Fruit fly (Drosophila melanogaster): ENCODE measurements around the gene ras.

Gene ras

DNA sequence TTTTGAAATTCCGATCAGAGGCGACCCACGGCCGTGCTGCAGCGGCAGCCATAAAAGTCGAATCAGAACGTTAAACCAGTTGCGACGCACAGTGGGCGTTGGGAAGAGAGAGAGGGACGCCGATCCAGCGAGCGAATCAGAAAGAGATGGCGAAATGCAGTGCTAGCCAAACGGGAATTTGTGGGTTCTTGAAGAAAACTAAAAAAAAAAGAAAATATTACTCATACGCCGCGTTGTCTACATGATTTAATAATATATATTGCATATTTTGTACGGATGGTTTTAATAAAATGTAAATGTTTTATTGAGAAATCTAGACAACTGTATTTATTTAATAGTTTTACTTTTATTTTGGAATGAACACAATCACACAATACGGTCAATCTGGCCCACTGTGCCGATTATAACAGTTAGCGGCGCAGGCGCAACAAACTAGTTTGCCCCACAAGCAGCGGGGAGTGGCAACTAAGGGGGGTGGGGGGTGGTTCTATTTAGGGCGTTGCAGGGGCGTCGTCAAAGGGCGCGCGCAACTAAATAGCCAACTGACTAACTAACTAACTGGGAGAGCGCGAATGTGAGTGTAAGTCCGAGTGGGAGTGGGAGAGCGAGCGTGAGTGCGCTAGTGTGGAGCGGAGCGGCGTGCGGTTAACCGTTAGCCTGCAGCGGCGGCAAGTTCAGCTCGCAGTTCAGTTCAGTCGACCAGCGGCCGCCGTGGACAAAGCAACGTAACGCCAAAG lies 27.7 kb downstream of the ras start, which contains the start of gene CG15211 (continued):
- TF ChIP-seq Hmr (GFP tag; optimal IDR thresholded peaks at IDR 0.05) (peak; percentile 61), Bdp1 (GFP tag; optimal IDR thresholded peaks at IDR 0.05) (no peak), Tbp (GFP tag; optimal IDR thresholded peaks at IDR 0.05) (no peak), Dip3 (GFP tag; optimal IDR thresholded peaks at IDR 0.05) (no peak), ase (GFP tag; IDR thresholded peaks at IDR 0.05) (peak; percentile 55; the same call in 1 of the 3 replicates), CG15696 (tag; optimal IDR thresholded peaks at IDR 0.05) (peak; percentile 22), CG33557 (GFP tag; optimal IDR thresholded peaks at IDR 0.05) (peak; percentile 49), Ptx1 (GFP tag; IDR thresholded peaks at IDR 0.05) (peak; percentile 74), usp (GFP tag; optimal IDR thresholded peaks at IDR 0.05) (no peak), NFAT (GFP tag; IDR thresholded peaks at IDR 0.05) (0 out of 2 replicates have a peak, but pooled peaks have one; percentile 2), corto (GFP tag; optimal IDR thresholded peaks at IDR 0.05) (no peak), CG2199 (GFP tag; IDR thresholded peaks at IDR 0.05) (0 out of 3 replicates have a peak, but pooled peaks have one; percentile 32), onecut (GFP tag; IDR thresholded peaks at IDR 0.05) (peak; percentile 46; the same call in 1 of the 2 replicates), CG4424 (GFP tag; optimal IDR thresholded peaks at IDR 0.05) (peak; percentile 70), org-1 (GFP tag; optimal IDR thresholded peaks at IDR 0.05) (peak; percentile 56), Hr78 (GFP tag; optimal IDR thresholded peaks at IDR 0.05) (peak in 1 of 2 experiments; percentile 79), CG18764 (GFP tag; optimal IDR thresholded peaks at IDR 0.05) (peak; percentile 39), CHES-1-like (GFP tag; optimal IDR thresholded peaks at IDR 0.05) (no peak), CG3407 (GFP tag; optimal IDR thresholded peaks at IDR 0.05) (peak; percentile 64), mirr (GFP tag; optimal IDR thresholded peaks at IDR 0.05) (peak; percentile 19), CG16863 (GFP tag; optimal IDR thresholded peaks at IDR 0.05) (peak; percentile 24), wek (GFP tag; optimal IDR thresholded peaks at IDR 0.05) (no peak), cad (GFP tag; optimal IDR thresholded peaks at IDR 0.05) (peak; percentile 71), Atf6 (GFP tag; IDR thresholded peaks at IDR 0.05) (peak; percentile 47; the same call in 1 of the 2 replicates), CrebB (tag; optimal IDR thresholded peaks at IDR 0.05) (no peak), CG8924 (tag; optimal IDR thresholded peaks at IDR 0.05) (peak; percentile 81), CG1233 (GFP tag; optimal IDR thresholded peaks at IDR 0.05) (peak; percentile 71), Ets97D (GFP tag; optimal IDR thresholded peaks at IDR 0.05) (no peak), HLH3B (GFP tag; IDR thresholded peaks at IDR 0.05) (peak; percentile 68; the same call in 1 of the 2 replicates), CG7963 (GFP tag; IDR thresholded peaks at IDR 0.05; ENCODE audit: partially characterized antibody) (no peak), CG2116 (GFP tag; optimal IDR thresholded peaks at IDR 0.05) (peak; percentile 38), CoRest (tag; optimal IDR thresholded peaks at IDR 0.05) (peak; percentile 84), CG9876 (GFP tag; optimal IDR thresholded peaks at IDR 0.05) (no peak), HmgD (GFP tag; optimal IDR thresholded peaks at IDR 0.05) (no peak), bbx (GFP tag; IDR thresholded peaks at IDR 0.05; ENCODE audit: partially characterized antibody) (peak; percentile 45; the same call in 1 of the 2 replicates), schlank (tag; optimal IDR thresholded peaks at IDR 0.05) (no peak), kah (GFP tag; optimal IDR thresholded peaks at IDR 0.05) (no peak), fd102C (GFP tag; optimal IDR thresholded peaks at IDR 0.05) (no peak), sqz (GFP tag; optimal IDR thresholded peaks at IDR 0.05) (peak; percentile 84), Stat92E (GFP tag; optimal IDR thresholded peaks at IDR 0.05) (no peak), CTCF (GFP tag; optimal IDR thresholded peaks at IDR 0.05) (peak; percentile 0), CG5245 (GFP tag; optimal IDR thresholded peaks at IDR 0.05) (peak; percentile 30), Asciz (GFP tag; optimal IDR thresholded peaks at IDR 0.05) (peak; percentile 63), CG2889 (GFP tag; IDR thresholded peaks at IDR 0.05) (no peak), Elba2 (GFP tag; optimal IDR thresholded peaks at IDR 0.05) (no peak), al (GFP tag; IDR thresholded peaks at IDR 0.05) (peak; percentile 34; the same call in 1 of the 2 replicates), amos (GFP tag; IDR thresholded peaks at IDR 0.05; ENCODE audit: partially characterized antibody) (no peak; the same call in 1 of the 2 replicates), dm (GFP tag; optimal IDR thresholded peaks at IDR 0.05) (peak; percentile 27), bowl (GFP tag; IDR thresholded peaks at IDR 0.05) (no peak), Poxn (GFP tag; IDR thresholded peaks at IDR 0.05) (no peak)

Data from whole organism, embryonic.